Worm (Caenorhabditis elegans) whole organism, L4/young adult: ENCODE measurements around the gene egas-2.

ENCODE experiments used
- W03F9.2 ChIP-seq: fragments of 150-350 bp; optimal IDR thresholded peaks from 2 replicates; lab custom pipeline; 2014; ENCODE audit warnings: missing biosample characterization, missing genetic modification characterization
- dao-5 ChIP-seq: sonication (generic microtip); optimal IDR thresholded peaks from 2 replicates; lab custom pipeline; 2016; ENCODE audit warnings: missing genotype, missing genetic modification characterization, moderate library complexity, missing compliant biosample characterization
- him-1 ChIP-seq: sonication (generic microtip); optimal IDR thresholded peaks from 2 replicates; lab custom pipeline; 2016; ENCODE audit warnings: missing genotype, missing genetic modification reagents, missing genetic modification characterization, missing compliant biosample characterization

egas-2 gene

ce11 chrV:18650043-18650442, at the start of gene egas-2:
Gene egas-2 (plus strand): TSS chrV:18650343.
- TF ChIP-seq dao-5 (tag; lab: Kevin White, UChicago) (no peak), W03F9.2 (no peak), him-1 (tag; lab: Kevin White, UChicago) (no peak)

ce11 chrV:18605510-18605909, 44.6 kb upstream of the egas-2 start:
- TF ChIP-seq W03F9.2 (no peak), him-1 (tag; lab: Kevin White, UChicago) (no peak), dao-5 (tag; lab: Kevin White, UChicago) (no peak)

- TF ChIP-seq W03F9.2, result no peak
- no peak for TF ChIP-seq dao-5 (tag; lab: Kevin White, UChicago)
These were observed 37.0 kb upstream of the egas-2 start for ce11 chrV:18613164-18613563.

ce11 chrV:18614498-18614897, 35.6 kb upstream of the egas-2 start:
- TF ChIP-seq W03F9.2 (peak; percentile 30), him-1 (tag; lab: Kevin White, UChicago) (no peak)

- TF ChIP-seq him-1 (tag; lab: Kevin White, UChicago), result no peak
- TF ChIP-seq W03F9.2, result no peak
- TF ChIP-seq dao-5 (tag; lab: Kevin White, UChicago), result no peak
These were observed 33.9 kb upstream of the egas-2 start, which contains the start of gene nhr-70 for ce11 chrV:18616287-18616686. Gene nhr-70 (plus strand): TSS chrV:18616587.

- TF ChIP-seq W03F9.2, result no peak
- no peak for TF ChIP-seq him-1 (tag; lab: Kevin White, UChicago)
- no peak for TF ChIP-seq dao-5 (tag; lab: Kevin White, UChicago)
These were observed 27.7 kb upstream of the egas-2 start, which contains the start of gene Y69H2.1 for ce11 chrV:18622462-18622861. Gene Y69H2.1 (minus strand): TSS chrV:18622562.

ce11 chrV:18626764-18627163, 23.4 kb upstream of the egas-2 start, which contains the start of gene Y69H2.15:
Gene Y69H2.15 (minus strand): TSS chrV:18626864.
- TF ChIP-seq dao-5 (tag; lab: Kevin White, UChicago) (no peak), him-1 (tag; lab: Kevin White, UChicago) (no peak), W03F9.2 (no peak)

ce11 chrV:18627445-18627844, 22.7 kb upstream of the egas-2 start:
- no peak for TF ChIP-seq him-1 (tag; lab: Kevin White, UChicago)
- no peak for TF ChIP-seq dao-5 (tag; lab: Kevin White, UChicago)
- TF ChIP-seq W03F9.2, result no peak

ce11 chrV:18628907-18629306, 21.2 kb upstream of the egas-2 start:
- TF ChIP-seq him-1 (tag; lab: Kevin White, UChicago) (no peak), dao-5 (tag; lab: Kevin White, UChicago) (no peak), W03F9.2 (no peak)

- no peak for TF ChIP-seq dao-5 (tag; lab: Kevin White, UChicago)
- TF ChIP-seq him-1 (tag; lab: Kevin White, UChicago), result no peak
- TF ChIP-seq W03F9.2, result no peak
These were observed 18.1 kb upstream of the egas-2 start for ce11 chrV:18631966-18632531.

- no peak for TF ChIP-seq W03F9.2
- no peak for TF ChIP-seq him-1 (tag; lab: Kevin White, UChicago)
- TF ChIP-seq dao-5 (tag; lab: Kevin White, UChicago), result no peak
These were observed 13.9 kb upstream of the egas-2 start, which contains the start of gene egas-3 for ce11 chrV:18636248-18636647. Gene egas-3 (minus strand): TSS chrV:18636348.

ce11 chrV:18637544-18638366, 12.4 kb upstream of the egas-2 start:
- TF ChIP-seq dao-5 (tag; lab: Kevin White, UChicago) (no peak), W03F9.2 (no peak), him-1 (tag; lab: Kevin White, UChicago) (no peak)

- no peak for TF ChIP-seq him-1 (tag; lab: Kevin White, UChicago)
- TF ChIP-seq dao-5 (tag; lab: Kevin White, UChicago), result no peak
- TF ChIP-seq W03F9.2, result no peak
These were observed 11.7 kb upstream of the egas-2 start, which contains the start of gene col-42 for ce11 chrV:18638367-18638873. Gene col-42 (plus strand): TSS chrV:18638484.

ce11 chrV:18639074-18639473, 11.1 kb upstream of the egas-2 start:
- TF ChIP-seq W03F9.2 (no peak), dao-5 (tag; lab: Kevin White, UChicago) (no peak), him-1 (tag; lab: Kevin White, UChicago) (no peak)
